Fruit fly (Drosophila melanogaster) whole organism, larva: ENCODE data around the gene Tcs4.

Source experiments
- noc ChIP-seq: fragments of 200-800 bp; sonication (Bioruptor generic); optimal IDR thresholded peaks from 3 replicates; lab custom pipeline; 2019; ENCODE audit warnings: missing biosample characterization, mild to moderate bottlenecking, missing genetic modification characterization, moderate library complexity

Tcs4 gene

DNA sequence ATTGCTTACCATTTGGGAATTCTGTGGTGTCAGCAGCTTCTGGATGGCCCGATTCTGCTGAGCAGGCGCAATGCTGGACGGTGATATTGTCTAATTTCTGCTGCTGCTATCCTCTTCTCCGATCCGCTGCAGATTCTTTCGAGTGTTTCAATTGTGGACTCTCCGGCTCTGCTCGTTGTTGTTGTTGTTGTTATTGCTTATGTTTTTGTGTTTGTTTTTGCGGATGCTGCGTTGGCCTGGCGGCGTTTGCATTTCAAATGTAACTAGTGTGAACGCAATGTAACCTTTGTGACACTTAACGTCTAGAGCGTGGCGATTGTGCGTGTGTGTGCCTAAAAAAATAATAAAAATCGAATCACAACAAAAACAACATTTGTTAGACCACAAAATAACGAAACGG lies 10.4 kb upstream of the Tcs4 start:
- no peak for TF ChIP-seq noc (tag; lab: Kevin White, UChicago)

- TF ChIP-seq noc (tag; lab: Kevin White, UChicago): peak; percentile 16
These were observed 2.5 kb upstream of the Tcs4 start, which contains the start of the genes CG14230 and CG14232 for dm6 chrX:19704083-19704482. CG14230 (plus strand) TSS chrX:19704176. CG14232 (minus strand) TSS chrX:19704259.

dm6 chrX:19697255-19697877 lies 4.2 kb downstream of the Tcs4 start:
- no peak for TF ChIP-seq noc (tag; lab: Kevin White, UChicago)

DNA sequence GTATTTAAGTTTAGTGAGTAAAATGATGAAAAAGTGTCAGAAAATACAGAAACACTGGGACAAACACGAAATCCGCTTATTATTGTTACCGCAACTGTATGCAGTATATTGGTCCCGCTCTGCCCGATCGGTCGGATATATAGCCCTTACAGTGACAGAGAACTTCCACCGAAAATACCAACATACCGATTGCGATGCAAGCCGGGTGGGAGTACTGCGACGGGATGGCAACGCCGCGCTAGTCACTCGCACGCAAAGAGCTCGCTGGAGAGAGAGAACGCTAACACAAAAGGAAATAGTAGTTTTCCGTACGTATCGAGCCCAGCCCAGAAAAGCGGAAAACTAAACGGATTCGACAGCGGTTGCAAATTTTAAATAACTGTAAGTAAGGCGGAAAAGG lies 4.7 kb downstream of the Tcs4 start, which contains the start of gene Cdc42:
Gene Cdc42, plus strand, starts transcription at position 247 of the 400 bp plus-strand sequence.
- TF ChIP-seq noc (tag; lab: Kevin White, UChicago): no peak

DNA sequence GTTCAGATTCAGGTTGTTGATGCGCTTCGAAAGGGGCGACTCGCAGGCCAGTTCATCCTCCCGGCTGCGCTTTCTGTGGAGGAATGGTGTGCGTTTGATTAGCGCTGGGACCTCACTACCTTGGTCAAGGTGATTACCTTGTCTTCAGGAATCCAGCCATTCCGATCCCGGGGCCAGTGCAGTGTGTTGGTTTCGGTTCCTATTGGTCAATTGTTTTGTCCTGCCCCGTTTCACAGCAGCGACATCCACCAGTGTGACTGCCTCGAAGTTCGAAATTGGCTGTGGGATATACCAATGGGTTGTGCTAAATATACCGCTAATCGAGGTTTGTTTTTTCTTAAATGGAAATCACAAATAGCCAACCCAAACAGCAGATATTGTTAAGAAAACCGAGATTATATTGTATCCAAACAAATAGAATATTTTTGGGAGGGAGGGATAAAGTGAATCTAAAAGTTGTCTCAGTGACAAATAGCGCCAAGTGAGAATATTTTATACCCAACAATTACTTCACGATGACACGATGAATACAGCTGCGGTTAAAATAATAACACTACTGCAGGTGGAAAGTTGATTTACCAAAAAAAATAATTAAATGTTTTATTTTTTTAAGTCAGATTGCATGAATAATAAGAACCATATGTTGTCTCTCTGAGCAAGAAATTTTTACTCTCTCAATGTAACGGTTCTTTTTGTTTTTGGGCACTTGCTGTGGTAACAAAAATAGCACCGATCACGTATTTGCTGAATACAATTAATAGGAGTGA lies 6.6 kb downstream of the Tcs4 start, which contains the start of gene CG14229:
Gene CG14229, minus strand, starts transcription at position 459 of the 767 bp plus-strand sequence.
- no peak for TF ChIP-seq noc (tag; lab: Kevin White, UChicago)

DNA sequence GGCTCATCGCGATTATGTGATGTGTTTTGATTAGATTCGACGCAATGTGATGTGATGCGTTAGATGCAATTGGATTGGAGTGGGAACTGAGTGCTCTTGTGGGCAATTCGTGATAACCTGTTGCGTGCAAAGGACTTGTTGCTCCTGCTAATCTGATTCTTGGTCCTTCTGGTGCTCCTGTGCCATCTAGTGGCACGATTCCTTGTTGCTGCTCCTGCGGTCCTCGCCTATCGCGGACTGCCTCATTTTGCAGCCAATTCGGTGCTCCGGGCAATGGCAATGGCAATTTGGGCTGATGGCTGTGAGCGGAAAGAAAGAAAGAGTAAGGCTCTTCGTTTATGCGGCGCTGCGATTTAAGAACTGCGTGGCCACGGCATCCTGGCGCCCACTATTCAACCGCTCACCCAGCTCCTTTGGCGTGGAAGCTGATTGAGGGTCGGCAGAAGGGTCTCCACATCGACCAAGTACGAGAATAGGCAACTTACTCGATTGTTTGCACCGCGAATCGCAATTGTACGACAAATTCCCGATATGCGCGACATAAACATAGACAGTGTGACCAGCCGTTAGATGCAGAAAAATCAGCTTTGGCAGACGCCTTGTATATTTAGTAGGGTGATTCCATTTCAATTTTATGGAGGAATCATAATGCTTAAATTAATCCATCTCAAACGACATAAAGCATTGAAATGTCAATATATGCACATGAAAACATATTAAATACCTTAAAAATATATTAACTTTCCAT lies 8.4 kb downstream of the Tcs4 start, which contains the start of gene Mer:
Gene Mer, minus strand, starts transcription at position 550 of the 748 bp plus-strand sequence.
- TF ChIP-seq noc (tag; lab: Kevin White, UChicago): peak; percentile 77

DNA sequence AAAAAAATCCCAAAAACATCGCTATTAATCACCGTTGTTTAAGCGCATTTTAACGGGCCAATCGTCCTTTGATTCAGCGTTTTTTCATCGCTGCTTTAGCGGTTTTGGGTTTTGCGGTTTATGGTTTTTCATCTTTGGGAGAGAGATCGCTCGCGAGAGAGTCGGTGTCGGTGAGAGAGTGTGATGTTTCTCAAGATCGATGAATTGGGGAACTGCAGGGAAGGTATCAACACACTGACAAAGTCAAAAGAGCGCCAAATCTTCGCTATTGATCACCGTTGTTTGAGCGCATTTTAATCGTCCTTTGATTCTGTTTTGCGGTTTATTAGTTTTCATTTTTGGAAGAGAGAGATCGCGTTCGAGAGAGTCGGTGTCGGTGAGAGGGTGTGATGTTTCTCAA lies 11.5 kb downstream of the Tcs4 start:
- no peak for TF ChIP-seq noc (tag; lab: Kevin White, UChicago)

DNA sequence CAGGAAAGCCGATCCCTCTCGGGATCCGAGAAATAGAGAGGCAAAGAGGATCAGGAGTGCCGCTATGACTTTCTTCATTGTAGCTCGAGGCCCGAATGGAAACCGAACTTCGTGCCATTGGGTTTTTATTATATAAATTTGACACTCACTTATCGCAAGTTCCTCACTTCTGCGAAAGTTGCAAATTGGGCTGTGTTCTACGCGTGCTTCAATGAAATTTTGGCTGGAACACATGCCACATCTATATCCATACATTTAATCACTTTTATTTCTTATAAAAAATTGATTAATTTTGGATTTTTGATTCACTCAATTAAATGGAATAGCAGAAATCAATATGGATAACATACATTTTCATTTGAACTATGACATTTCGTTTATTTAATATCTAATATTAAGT lies 12.7 kb downstream of the Tcs4 start, which contains the start of gene CG14227:
Gene CG14227, minus strand, starts transcription at position 101 of the 400 bp plus-strand sequence.
- no peak for TF ChIP-seq noc (tag; lab: Kevin White, UChicago)

- no peak for TF ChIP-seq noc (tag; lab: Kevin White, UChicago)
These were observed 17.5 kb downstream of the Tcs4 start for dm6 chrX:19684048-19684447.

dm6 chrX:19683040-19683875 lies 18.3 kb downstream of the Tcs4 start, which contains the start of the genes dome and Ubqn:
dome (minus strand) TSS chrX:19683518.
Ubqn (plus strand) TSS chrX:19683808.
- peak; percentile 42 for TF ChIP-seq noc (tag; lab: Kevin White, UChicago)

dm6 chrX:19679207-19679606 lies 22.3 kb downstream of the Tcs4 start:
- TF ChIP-seq noc (tag; lab: Kevin White, UChicago): no peak

DNA sequence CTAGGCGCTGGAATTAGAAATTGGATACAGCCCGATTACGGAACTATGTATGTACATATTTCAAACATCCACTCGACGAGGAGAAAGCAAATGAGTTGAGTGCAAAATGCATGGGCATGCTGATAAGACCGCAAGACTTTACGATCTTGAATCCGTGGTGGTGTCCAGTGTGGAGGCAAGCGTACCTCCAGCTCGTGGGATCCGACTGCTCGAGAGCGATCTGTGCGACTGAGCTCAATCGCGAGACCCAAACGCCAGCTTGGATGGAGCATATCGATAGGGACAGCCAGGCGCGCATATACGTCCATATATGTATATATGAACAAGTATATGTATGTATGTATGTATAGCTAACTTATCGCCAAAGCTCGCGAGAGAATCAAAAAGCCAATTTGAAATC lies 25.9 kb downstream of the Tcs4 start, which contains the start of gene et:
Gene et, minus strand, starts transcription at position 230 of the 400 bp plus-strand sequence.
- no peak for TF ChIP-seq noc (tag; lab: Kevin White, UChicago)

DNA sequence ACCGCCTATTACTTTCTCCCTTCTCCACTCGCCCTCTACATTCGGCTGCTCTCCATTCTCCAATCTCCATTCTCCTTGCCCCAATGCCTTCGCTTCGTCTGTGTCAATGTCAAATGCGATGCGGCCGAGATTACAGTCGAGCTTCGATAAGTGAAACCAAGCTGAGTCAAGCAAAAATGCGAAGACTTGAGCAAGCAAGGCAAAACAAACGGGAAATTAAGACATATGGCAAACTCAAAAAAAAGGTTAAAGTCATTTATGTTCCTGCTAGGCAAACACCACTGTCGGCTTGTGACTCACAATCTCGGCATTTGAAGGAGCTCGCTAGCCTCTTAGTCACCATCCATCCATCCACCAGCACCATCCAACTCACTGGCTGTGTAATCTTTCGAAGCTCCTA lies 33.1 kb downstream of the Tcs4 start:
- TF ChIP-seq noc (tag; lab: Kevin White, UChicago): peak; percentile 99

DNA sequence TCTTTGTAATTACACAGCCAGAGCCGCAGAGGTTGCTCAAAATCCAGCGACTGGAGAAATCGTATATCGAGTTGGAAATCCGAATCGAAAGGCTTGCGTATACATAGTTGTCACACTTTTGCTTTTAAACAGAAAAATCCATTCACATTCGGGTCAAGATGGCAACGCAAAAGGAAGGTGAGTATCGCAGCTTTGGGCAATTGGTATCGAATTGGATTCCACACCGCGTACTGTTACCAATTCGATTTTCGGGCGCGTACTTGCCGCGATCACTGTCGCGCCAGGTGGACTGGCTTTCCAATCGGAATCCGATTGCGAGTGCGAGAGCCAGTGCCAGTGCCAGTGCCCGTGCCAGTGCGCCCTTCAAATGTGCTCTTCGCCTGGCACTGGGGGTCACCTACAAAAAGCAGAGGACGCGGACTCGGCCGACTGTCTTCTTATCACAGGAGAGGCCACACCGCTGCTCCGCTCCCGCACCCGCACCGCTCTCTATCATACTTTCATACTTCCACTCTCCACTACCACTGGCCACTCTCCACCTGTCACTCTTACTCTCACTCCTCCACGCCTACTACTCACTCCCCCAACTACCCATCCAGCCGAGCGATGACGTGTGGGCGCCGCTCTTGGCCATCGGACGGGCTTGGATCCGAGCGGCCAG lies 34.0 kb downstream of the Tcs4 start:
- no peak for TF ChIP-seq noc (tag; lab: Kevin White, UChicago)
